Worm (Caenorhabditis elegans) whole organism, mixed stage, embryonic: ENCODE results near the gene Y71H2AM.11.

Experiments used
- cnd-1 ChIP-seq: fragments of 200-800 bp; sonication (Bioruptor generic); optimal IDR thresholded peaks from 2 replicates; lab custom pipeline; 2018; ENCODE audit warnings: mild to moderate bottlenecking, missing genetic modification characterization, missing compliant biosample characterization
- lsy-2 ChIP-seq: fragments of 150-350 bp; optimal IDR thresholded peaks from 2 replicates; lab custom pipeline; 2014; ENCODE audit warnings: missing biosample characterization, missing genetic modification characterization
- mls-2 ChIP-seq: sonication (generic microtip); optimal IDR thresholded peaks from 2 replicates; lab custom pipeline; 2016; ENCODE audit warnings: mild to moderate bottlenecking, missing genetic modification characterization, moderate library complexity, missing compliant biosample characterization
- tbx-8 ChIP-seq: fragments of 200-800 bp; sonication (Bioruptor generic); optimal IDR thresholded peaks from 2 replicates; lab custom pipeline; 2018; ENCODE audit warnings: mild to moderate bottlenecking, missing genetic modification characterization, moderate library complexity, missing compliant biosample characterization

ce11 chrIII:2681559-2681958 is 43.3 kb downstream of the Y71H2AM.11 start:
- TF ChIP-seq cnd-1 (tag; lab: Kevin White, UChicago): no peak
- no peak for TF ChIP-seq tbx-8
- no peak for TF ChIP-seq mls-2
- no peak for TF ChIP-seq lsy-2
